Worm (Caenorhabditis elegans): ENCODE data around the gene abhd-5.2.
A peak's percentile ranks its signal among the peaks of the same experiment; 100 is the strongest.

abhd-5.2 gene

ce11 chrV:4844591-4844990 lies at the start of gene abhd-5.2:
abhd-5.2 (plus strand) TSS chrV:4844685.
- TF ChIP-seq fkh-6 (tag; optimal IDR thresholded peaks at IDR 0.05), result no peak
- no peak for TF ChIP-seq syd-9 (tag; optimal IDR thresholded peaks at IDR 0.05)
- no peak for TF ChIP-seq zip-5 (tag; optimal IDR thresholded peaks at IDR 0.05)
- TF ChIP-seq hlh-30 (tag; optimal IDR thresholded peaks at IDR 0.05; ENCODE audit: insufficient read depth), result peak; percentile 89
- peak; percentile 51 for TF ChIP-seq unc-55 (GFP tag; optimal IDR thresholded peaks at IDR 0.05)
- TF ChIP-seq ama-1 (optimal IDR thresholded peaks at IDR 0.05), result no peak
- TF ChIP-seq elt-2 (tag; optimal IDR thresholded peaks at IDR 0.05), result no peak
- TF ChIP-seq mec-3 (tag; optimal IDR thresholded peaks at IDR 0.05; ENCODE audit: borderline replicate concordance), result no peak
- TF ChIP-seq rnt-1 (tag; optimal IDR thresholded peaks at IDR 0.05), result no peak
- no peak for TF ChIP-seq dve-1 (tag; optimal IDR thresholded peaks at IDR 0.05)
- TF ChIP-seq ceh-31 (tag; optimal IDR thresholded peaks at IDR 0.05), result no peak
- no peak for TF ChIP-seq unc-3 (GFP tag; conservative IDR thresholded peaks at IDR 0.05)
- no peak for TF ChIP-seq unc-3 (tag; optimal IDR thresholded peaks at IDR 0.05)

ce11 chrV:4800794-4801193 lies 43.7 kb upstream of the abhd-5.2 start, which contains the start of gene R02F11.1:
R02F11.1 (plus strand) TSS chrV:4801094.
- no peak for TF ChIP-seq lim-6 (tag; optimal IDR thresholded peaks at IDR 0.05)
- no peak for TF ChIP-seq pros-1 (tag; optimal IDR thresholded peaks at IDR 0.05)
- no peak for TF ChIP-seq Y22D7AL.16 (tag; optimal IDR thresholded peaks at IDR 0.05)
- no peak for TF ChIP-seq fkh-6 (tag; optimal IDR thresholded peaks at IDR 0.05)
- TF ChIP-seq unc-42 (tag; optimal IDR thresholded peaks at IDR 0.05), result no peak
- TF ChIP-seq syd-9 (tag; optimal IDR thresholded peaks at IDR 0.05), result no peak
- TF ChIP-seq gmeb-2 (tag; optimal IDR thresholded peaks at IDR 0.05), result no peak
- TF ChIP-seq tbx-2 (tag; optimal IDR thresholded peaks at IDR 0.05), result no peak
- no peak for TF ChIP-seq ceh-9 (tag; optimal IDR thresholded peaks at IDR 0.05)
- TF ChIP-seq pat-9 (tag; optimal IDR thresholded peaks at IDR 0.05), result no peak
- no peak for TF ChIP-seq ceh-19 (GFP tag; optimal IDR thresholded peaks at IDR 0.05)
- TF ChIP-seq ets-4 (tag; optimal IDR thresholded peaks at IDR 0.05), result no peak
- no peak for TF ChIP-seq ceh-2 (tag; optimal IDR thresholded peaks at IDR 0.05)
- TF ChIP-seq ref-2 (tag; optimal IDR thresholded peaks at IDR 0.05), result no peak
- no peak for TF ChIP-seq ceh-31 (tag; optimal IDR thresholded peaks at IDR 0.05)
- no peak for TF ChIP-seq nhr-11 (tag; optimal IDR thresholded peaks at IDR 0.05)
- TF ChIP-seq nhr-232 (tag; optimal IDR thresholded peaks at IDR 0.05), result no peak
- no peak for TF ChIP-seq tbx-7 (tag; optimal IDR thresholded peaks at IDR 0.05)

ce11 chrV:4801943-4802342 lies 42.5 kb upstream of the abhd-5.2 start:
- TF ChIP-seq elt-4 (tag; optimal IDR thresholded peaks at IDR 0.05), result no peak
- TF ChIP-seq elt-2 (tag; optimal IDR thresholded peaks at IDR 0.05), result no peak
- no peak for TF ChIP-seq pha-4 (tag; optimal IDR thresholded peaks at IDR 0.05)
- TF ChIP-seq syd-9 (tag; optimal IDR thresholded peaks at IDR 0.05), result no peak
- TF ChIP-seq hlh-13 (GFP tag; optimal IDR thresholded peaks at IDR 0.05), result no peak
- no peak for TF ChIP-seq ceh-14 (tag; optimal IDR thresholded peaks at IDR 0.05)
- TF ChIP-seq fkh-6 (tag; optimal IDR thresholded peaks at IDR 0.05), result no peak
- TF ChIP-seq pros-1 (tag; optimal IDR thresholded peaks at IDR 0.05), result no peak
- TF ChIP-seq ceh-48 (tag; optimal IDR thresholded peaks at IDR 0.05), result no peak
- no peak for TF ChIP-seq pax-1 (tag; optimal IDR thresholded peaks at IDR 0.05)

ce11 chrV:4805847-4806246 lies 38.6 kb upstream of the abhd-5.2 start, which contains the start of gene R02F11.3:
R02F11.3 (minus strand) TSS chrV:4805947.
- no peak for TF ChIP-seq C38D4.7 (GFP tag; optimal IDR thresholded peaks at IDR 0.05)
- TF ChIP-seq ceh-22 (tag; optimal IDR thresholded peaks at IDR 0.05), result no peak
- no peak for TF ChIP-seq unc-42 (tag; optimal IDR thresholded peaks at IDR 0.05)
- TF ChIP-seq hlh-15 (tag; optimal IDR thresholded peaks at IDR 0.05), result no peak
- TF ChIP-seq odd-2 (tag; optimal IDR thresholded peaks at IDR 0.05), result no peak
- no peak for TF ChIP-seq ceh-14 (tag; optimal IDR thresholded peaks at IDR 0.05)
- TF ChIP-seq tbx-2 (tag; optimal IDR thresholded peaks at IDR 0.05), result no peak
- no peak for TF ChIP-seq ceh-6 (GFP tag; optimal IDR thresholded peaks at IDR 0.05)
- TF ChIP-seq ceh-45 (GFP tag; IDR thresholded peaks at IDR 0.05), result no peak
- TF ChIP-seq ceh-34 (tag; optimal IDR thresholded peaks at IDR 0.05), result no peak
- TF ChIP-seq ahr-1 (tag; optimal IDR thresholded peaks at IDR 0.05), result no peak
- TF ChIP-seq sox-4 (tag; optimal IDR thresholded peaks at IDR 0.05), result no peak
- no peak for TF ChIP-seq ceh-48 (tag; optimal IDR thresholded peaks at IDR 0.05)
- no peak for TF ChIP-seq K02D7.2 (tag; optimal IDR thresholded peaks at IDR 0.05)
- TF ChIP-seq ztf-16 (tag; optimal IDR thresholded peaks at IDR 0.05), result no peak
- no peak for TF ChIP-seq mec-3 (tag; optimal IDR thresholded peaks at IDR 0.05; ENCODE audit: borderline replicate concordance)
- no peak for TF ChIP-seq ceh-9 (tag; optimal IDR thresholded peaks at IDR 0.05)
